Fruit fly (Drosophila melanogaster) whole organism, embryonic: ENCODE results near the gene CG12784.

Source experiments
- Atf-2 ChIP-seq: fragments of 200-800 bp; sonication (Bioruptor generic); optimal IDR thresholded peaks from 2 replicates; lab custom pipeline; 2016; ENCODE audit warnings: missing biosample characterization, missing genetic modification characterization
- B-H1 ChIP-seq: fragments of 200-800 bp; sonication (Bioruptor generic); IDR thresholded peaks from 3 replicates; pipeline ENCODE4 v1.3.6; 2022; ENCODE audit warnings: missing biosample characterization, missing genetic modification characterization
- BEAF-32 ChIP-seq: fragments of 200-800 bp; sonication (Bioruptor generic); optimal IDR thresholded peaks from 3 replicates; lab custom pipeline; 2017; ENCODE audit warnings: missing biosample characterization, missing genetic modification characterization, mild to moderate bottlenecking, moderate library complexity, missing genetic modification reagents
- CG10209 ChIP-seq: fragments of 200-800 bp; sonication (Bioruptor generic); optimal IDR thresholded peaks from 3 replicates; lab custom pipeline; 2017; ENCODE audit warnings: missing biosample characterization, mild to moderate bottlenecking, missing genetic modification characterization, missing genetic modification reagents
- CG10267 ChIP-seq: fragments of 200-800 bp; sonication (Bioruptor generic); optimal IDR thresholded peaks from 2 replicates; lab custom pipeline; 2018; ENCODE audit warnings: missing biosample characterization, mild to moderate bottlenecking, missing genetic modification characterization, moderate library complexity
- CG10274 ChIP-seq: fragments of 200-800 bp; sonication (Bioruptor generic); optimal IDR thresholded peaks from 3 replicates; lab custom pipeline; 2017; ENCODE audit warnings: missing biosample characterization, mild to moderate bottlenecking, missing genetic modification characterization
- CG10654 ChIP-seq: fragments of 200-800 bp; sonication (Bioruptor generic); optimal IDR thresholded peaks from 2 replicates; lab custom pipeline; 2016; ENCODE audit warnings: missing biosample characterization, missing genetic modification characterization
- CG11456 ChIP-seq: fragments of 200-800 bp; sonication (Bioruptor generic); IDR thresholded peaks from 3 replicates; pipeline ENCODE4 v1.3.6; 2022; ENCODE audit warnings: missing biosample characterization, missing genetic modification characterization
- CG12155 ChIP-seq: fragments of 200-800 bp; sonication (Bioruptor generic); optimal IDR thresholded peaks from 3 replicates; lab custom pipeline; 2016; ENCODE audit warnings: missing biosample characterization, missing genetic modification characterization
- CG1602 ChIP-seq: fragments of 200-800 bp; sonication (Bioruptor generic); optimal IDR thresholded peaks from 3 replicates; lab custom pipeline; 2016; ENCODE audit warnings: missing biosample characterization, missing genetic modification characterization
- CG18599 ChIP-seq: fragments of 200-800 bp; sonication (Bioruptor generic); optimal IDR thresholded peaks from 3 replicates; lab custom pipeline; 2017; ENCODE audit warnings: missing biosample characterization, missing genetic modification characterization, mild to moderate bottlenecking, moderate library complexity, missing genetic modification reagents
- CG30431 ChIP-seq: fragments of 200-800 bp; sonication (Bioruptor generic); optimal IDR thresholded peaks from 2 replicates; lab custom pipeline; 2017; ENCODE audit warnings: missing biosample characterization, missing genetic modification characterization
- CG31365 ChIP-seq: fragments of 200-800 bp; sonication (Bioruptor generic); optimal IDR thresholded peaks from 2 replicates; lab custom pipeline; 2018; ENCODE audit warnings: missing biosample characterization, mild to moderate bottlenecking, missing genetic modification characterization
- CG7987 ChIP-seq: fragments of 200-800 bp; sonication (Bioruptor generic); optimal IDR thresholded peaks from 2 replicates; lab custom pipeline; 2018; ENCODE audit warnings: missing biosample characterization, mild to moderate bottlenecking, missing genetic modification characterization, moderate library complexity
- CG8281 ChIP-seq: fragments of 200-800 bp; sonication (Bioruptor generic); optimal IDR thresholded peaks from 2 replicates; lab custom pipeline; 2018; ENCODE audit warnings: missing biosample characterization, mild to moderate bottlenecking, missing genetic modification characterization, moderate library complexity
- CG9437 ChIP-seq: fragments of 200-800 bp; sonication (Bioruptor generic); optimal IDR thresholded peaks from 2 replicates; lab custom pipeline; 2018; ENCODE audit warnings: missing biosample characterization, mild to moderate bottlenecking, missing genetic modification characterization
- Camta ChIP-seq: fragments of 200-800 bp; sonication (Bioruptor generic); optimal IDR thresholded peaks from 2 replicates; lab custom pipeline; 2016; ENCODE audit warnings: missing biosample characterization, missing genetic modification characterization
- Dek ChIP-seq: fragments of 200-800 bp; sonication (Bioruptor generic); optimal IDR thresholded peaks from 3 replicates; lab custom pipeline; 2019; ENCODE audit warnings: missing biosample characterization, mild to moderate bottlenecking, missing genetic modification characterization, moderate library complexity
- Dfd ChIP-seq, 2 experiments: fragments of >200 bp; optimal IDR thresholded peaks; 2 replicates each; lab custom pipeline; 2017; ENCODE audit warnings: missing biosample characterization in 2 of 2, missing genetic modification characterization in 2 of 2
- Dref ChIP-seq: fragments of 200-800 bp; sonication (Bioruptor generic); IDR thresholded peaks from 2 replicates; pipeline ENCODE4 v1.3.6; 2022; ENCODE audit warnings: missing biosample characterization, missing genetic modification characterization
- ERR ChIP-seq: fragments of 200-800 bp; sonication (Bioruptor generic); optimal IDR thresholded peaks from 2 replicates; lab custom pipeline; 2016; ENCODE audit warnings: missing biosample characterization, missing genetic modification characterization
- Fer2 ChIP-seq: fragments of 200-800 bp; sonication (Bioruptor generic); optimal IDR thresholded peaks from 2 replicates; lab custom pipeline; 2018; ENCODE audit warnings: missing biosample characterization, mild to moderate bottlenecking, missing genetic modification characterization, moderate library complexity
- Gug ChIP-seq: fragments of 200-800 bp; sonication (Bioruptor generic); IDR thresholded peaks from 4 replicates; pipeline ENCODE4 v1.3.6; 2022; ENCODE audit warnings: missing biosample characterization, missing genetic modification characterization
- Hmx ChIP-seq: fragments of 200-800 bp; sonication (Bioruptor generic); optimal IDR thresholded peaks from 2 replicates; lab custom pipeline; 2016; ENCODE audit warnings: missing biosample characterization, missing genetic modification characterization
- Hsf ChIP-seq: fragments of 200-800 bp; sonication (Bioruptor generic); optimal IDR thresholded peaks from 3 replicates; lab custom pipeline; 2016; ENCODE audit warnings: missing biosample characterization, missing genetic modification characterization
- Lpt ChIP-seq: fragments of >200 bp; optimal IDR thresholded peaks from 2 replicates; lab custom pipeline; 2018; ENCODE audit warnings: missing biosample characterization, missing genetic modification characterization
- Med ChIP-seq: fragments of 200-800 bp; sonication (Bioruptor generic); peaks from one replicate; lab custom pipeline; 2016; ENCODE audit warnings: missing biosample characterization, missing genetic modification characterization, mild to moderate bottlenecking, inconsistent platforms, moderate library complexity
- Sin3A ChIP-seq: fragments of >200 bp; optimal IDR thresholded peaks from 2 replicates; lab custom pipeline; 2018
- Xrp1 ChIP-seq: fragments of 200-800 bp; sonication (Bioruptor generic); IDR thresholded peaks from 2 replicates; pipeline ENCODE4 v1.3.6; 2022; ENCODE audit warnings: missing biosample characterization, missing genetic modification characterization
- ap ChIP-seq: fragments of 200-800 bp; sonication (Bioruptor generic); IDR thresholded peaks from 2 replicates; pipeline ENCODE4 v1.3.6; 2022; ENCODE audit warnings: missing biosample characterization, missing genetic modification characterization
- cato ChIP-seq: fragments of 200-800 bp; sonication (Bioruptor generic); optimal IDR thresholded peaks from 2 replicates; lab custom pipeline; 2016; ENCODE audit warnings: missing biosample characterization, missing genetic modification characterization, borderline replicate concordance
- caup ChIP-seq: fragments of 200-800 bp; sonication (Bioruptor generic); optimal IDR thresholded peaks from 3 replicates; lab custom pipeline; 2017; ENCODE audit warnings: missing biosample characterization, mild to moderate bottlenecking, missing genetic modification characterization, moderate library complexity; ENCODE audit not compliant: severe bottlenecking
- chm ChIP-seq: fragments of 200-800 bp; sonication (Bioruptor generic); IDR thresholded peaks from 2 replicates; pipeline ENCODE4 v1.3.6; 2022; ENCODE audit warnings: missing biosample characterization, missing genetic modification characterization
- danr ChIP-seq: fragments of 200-800 bp; sonication (Bioruptor generic); IDR thresholded peaks from 2 replicates; pipeline ENCODE4 v1.3.6; 2022; ENCODE audit warnings: missing biosample characterization, missing genetic modification characterization
- fd3F ChIP-seq: fragments of 200-800 bp; sonication (Bioruptor generic); optimal IDR thresholded peaks from 2 replicates; lab custom pipeline; 2018; ENCODE audit warnings: missing biosample characterization, mild to moderate bottlenecking, missing genetic modification characterization, moderate library complexity
- her ChIP-seq: fragments of 200-800 bp; sonication (Bioruptor generic); optimal IDR thresholded peaks from 2 replicates; lab custom pipeline; 2016; ENCODE audit warnings: missing biosample characterization, missing genetic modification characterization
- mirr ChIP-seq: fragments of 200-800 bp; sonication (Bioruptor generic); optimal IDR thresholded peaks from 3 replicates; lab custom pipeline; 2018; ENCODE audit warnings: missing biosample characterization, mild to moderate bottlenecking, missing genetic modification characterization
- nmo ChIP-seq: fragments of 200-800 bp; sonication (Bioruptor generic); optimal IDR thresholded peaks from 2 replicates; lab custom pipeline; 2018; ENCODE audit warnings: missing biosample characterization, mild to moderate bottlenecking, missing genetic modification characterization, moderate library complexity
- nom ChIP-seq: fragments of 200-800 bp; sonication (Bioruptor generic); optimal IDR thresholded peaks from 2 replicates; lab custom pipeline; 2017; ENCODE audit warnings: missing biosample characterization, missing genetic modification characterization, mild to moderate bottlenecking, moderate library complexity, missing genetic modification reagents
- otp ChIP-seq: fragments of 200-800 bp; sonication (Bioruptor generic); IDR thresholded peaks from 3 replicates; pipeline ENCODE4, ENCODE4 v1.3.6; 2022; ENCODE audit warnings: missing biosample characterization, missing genetic modification characterization
- p53 ChIP-seq: fragments of 200-800 bp; sonication (Bioruptor generic); optimal IDR thresholded peaks from 2 replicates; lab custom pipeline; 2016; ENCODE audit warnings: missing biosample characterization, missing genetic modification characterization
- repo ChIP-seq: fragments of 200-800 bp; sonication (Bioruptor generic); optimal IDR thresholded peaks from 2 replicates; lab custom pipeline; 2016; ENCODE audit warnings: missing biosample characterization, missing genetic modification characterization
- rib ChIP-seq: fragments of 200-800 bp; sonication (Bioruptor generic); IDR thresholded peaks from 2 replicates; pipeline ENCODE4 v1.3.6; 2022; ENCODE audit warnings: missing biosample characterization, missing genetic modification characterization
- shn ChIP-seq: fragments of 200-800 bp; sonication (Bioruptor generic); optimal IDR thresholded peaks from 3 replicates; lab custom pipeline; 2016; ENCODE audit warnings: missing biosample characterization, missing genetic modification characterization
- sug ChIP-seq: fragments of 200-800 bp; optimal IDR thresholded peaks from 2 replicates; lab custom pipeline; 2019; ENCODE audit warnings: missing biosample characterization, mild to moderate bottlenecking, missing genetic modification characterization, moderate library complexity
- tll ChIP-seq, 2 experiments: fragments of 200-800 bp in 1 of 2; fragments of >200 bp in 1 of 2; sonication (Bioruptor generic) in 1 of 2; optimal IDR thresholded peaks; 2 replicates each; lab custom pipeline; 2017 to 2019; ENCODE audit warnings: missing biosample characterization in 2 of 2, missing genetic modification characterization in 2 of 2, mild to moderate bottlenecking in 1 of 2, moderate library complexity in 1 of 2
- tna ChIP-seq: fragments of 200-800 bp; sonication (Bioruptor generic); IDR thresholded peaks from 2 replicates; pipeline ENCODE4 v1.3.6; 2022; ENCODE audit warnings: missing biosample characterization, missing genetic modification characterization; ENCODE audit not compliant: partially characterized antibody
- trem ChIP-seq: fragments of 200-800 bp; optimal IDR thresholded peaks from 3 replicates; lab custom pipeline; 2019; ENCODE audit warnings: missing biosample characterization, mild to moderate bottlenecking, missing genetic modification characterization, moderate library complexity
- zfh2 ChIP-seq: fragments of 200-800 bp; sonication (Bioruptor generic); optimal IDR thresholded peaks from 2 replicates; lab custom pipeline; 2016; ENCODE audit warnings: missing biosample characterization, missing genetic modification characterization

The CG12784 gene

dm6 chr3R:15803502-15804461 is 40.9 kb downstream of the CG12784 start, which contains the start of gene alpha-Man-IIb (continued):
- no peak for TF ChIP-seq fd3F
- no peak for TF ChIP-seq zfh2
- TF ChIP-seq Atf-2 (GFP tag; lab: Kevin White, UChicago), result no peak
- TF ChIP-seq repo (GFP tag; lab: Kevin White, UChicago), result no peak
- TF ChIP-seq CG10654, result no peak
- peak; percentile 9 for TF ChIP-seq Hsf (GFP tag; lab: Kevin White, UChicago)
- TF ChIP-seq chm (GFP tag; lab: Robert Waterston, UW), result no peak; the same call in 1 of the 2 replicates
- TF ChIP-seq danr, result no peak
- TF ChIP-seq Hmx (GFP tag; lab: Kevin White, UChicago), result no peak
- no peak for TF ChIP-seq cato (GFP tag; lab: Kevin White, UChicago)
- peak; percentile 22 for TF ChIP-seq Camta (GFP tag; lab: Kevin White, UChicago)
- no peak for TF ChIP-seq rib (GFP tag; lab: Robert Waterston, UW)
- TF ChIP-seq Xrp1 (GFP tag; lab: Robert Waterston, UW), result peak; percentile 19; the same call in 1 of the 2 replicates
- no peak for TF ChIP-seq CG30431 (GFP tag; lab: Kevin White, UChicago)
- TF ChIP-seq CG10267 (tag; lab: Kevin White, UChicago), result peak; percentile 56
- TF ChIP-seq CG1602 (GFP tag; lab: Kevin White, UChicago), result no peak
- peak; percentile 80 for TF ChIP-seq BEAF-32
- peak; percentile 50 for TF ChIP-seq trem (tag; lab: Kevin White, UChicago)
- TF ChIP-seq tna (GFP tag; lab: Robert Waterston, UW), result peak; percentile 66
- no peak for TF ChIP-seq Sin3A (lab: Kevin White, UChicago)
- peak; percentile 9 for TF ChIP-seq mirr
- no peak for TF ChIP-seq ap (GFP tag; lab: Robert Waterston, UW)
- peak; percentile 17 for TF ChIP-seq nom
- TF ChIP-seq CG31365 (tag; lab: Kevin White, UChicago), result no peak
- TF ChIP-seq caup (GFP tag; lab: Kevin White, UChicago), result no peak
- TF ChIP-seq Dek (tag; lab: Kevin White, UChicago), result peak; percentile 51
- TF ChIP-seq sug (tag; lab: Kevin White, UChicago), result peak; percentile 25
- TF ChIP-seq tll (GFP tag; optimal IDR thresholded peaks at IDR 0.05; lab: Kevin White, UChicago), result no peak
- TF ChIP-seq CG18599, result no peak
- peak; percentile 51; the same call in 1 of the 3 replicates for TF ChIP-seq otp (GFP tag; lab: Robert Waterston, UW)
- TF ChIP-seq CG10209 (GFP tag; lab: Kevin White, UChicago), result peak; percentile 5
- no peak for TF ChIP-seq Dfd (GFP tag; optimal IDR thresholded peaks at IDR 0.05; lab: Kevin White, UChicago)
- TF ChIP-seq ERR (GFP tag; lab: Kevin White, UChicago), result no peak
- TF ChIP-seq CG10274 (GFP tag; lab: Kevin White, UChicago), result no peak
- TF ChIP-seq her (GFP tag; lab: Kevin White, UChicago), result no peak
- no peak for TF ChIP-seq Gug (GFP tag; lab: Robert Waterston, UW)
- TF ChIP-seq p53 (GFP tag; lab: Kevin White, UChicago), result no peak
- no peak for TF ChIP-seq Lpt (GFP tag; lab: Kevin White, UChicago)
- TF ChIP-seq CG11456 (GFP tag; lab: Robert Waterston, UW), result peak; percentile 23; the same call in 1 of the 3 replicates
- no peak for TF ChIP-seq shn (GFP tag; lab: Kevin White, UChicago)
- no peak for TF ChIP-seq CG12155
- TF ChIP-seq B-H1 (GFP tag; lab: Robert Waterston, UW), result no peak
- TF ChIP-seq CG9437 (GFP tag; lab: Kevin White, UChicago), result no peak
- peak; percentile 45 for TF ChIP-seq nmo (GFP tag; lab: Kevin White, UChicago)
- no peak for TF ChIP-seq Fer2 (tag; lab: Kevin White, UChicago)
- no peak for TF ChIP-seq CG8281 (tag; lab: Kevin White, UChicago)
- peak; percentile 62 for TF ChIP-seq Dref
- peak; percentile 34 for TF ChIP-seq CG7987
- peak; percentile 88 for TF ChIP-seq Med (GFP tag; lab: Kevin White, UChicago)
